Fruit fly (Drosophila melanogaster) whole organism, prepupa: ENCODE results near the gene alpha-Est3.

Source experiments
- Blimp-1 ChIP-seq: fragments of 200-800 bp; sonication (Bioruptor generic); optimal IDR thresholded peaks from 3 replicates; lab custom pipeline; 2017; ENCODE audit warnings: missing biosample characterization, missing genetic modification characterization, mild to moderate bottlenecking, moderate library complexity, missing genetic modification reagents
- CG10669 ChIP-seq: fragments of 200-800 bp; sonication (Bioruptor generic); optimal IDR thresholded peaks from 3 replicates; lab custom pipeline; 2018; ENCODE audit warnings: missing biosample characterization, mild to moderate bottlenecking, missing genetic modification characterization, moderate library complexity
- CG11294 ChIP-seq: fragments of 200-800 bp; sonication (Bioruptor generic); IDR thresholded peaks from 2 replicates; pipeline ENCODE4 v1.3.6; 2022; ENCODE audit warnings: missing biosample characterization, missing genetic modification characterization
- CG15336 ChIP-seq: fragments of 200-800 bp; sonication (Bioruptor generic); IDR thresholded peaks from 2 replicates; pipeline ENCODE4 v1.3.6; 2022; ENCODE audit warnings: missing biosample characterization, missing genetic modification characterization
- CG3032 ChIP-seq: fragments of 200-800 bp; optimal IDR thresholded peaks from 2 replicates; lab custom pipeline; 2019; ENCODE audit warnings: missing biosample characterization, mild to moderate bottlenecking, missing genetic modification characterization, moderate library complexity
- CG31627 ChIP-seq: fragments of 200-800 bp; sonication (Bioruptor generic); optimal IDR thresholded peaks from 3 replicates; lab custom pipeline; 2016; ENCODE audit warnings: missing biosample characterization, missing genetic modification characterization
- CG32006 ChIP-seq: fragments of 200-800 bp; sonication (Bioruptor generic); optimal IDR thresholded peaks from 3 replicates; lab custom pipeline; 2017; ENCODE audit warnings: missing biosample characterization, mild to moderate bottlenecking, missing genetic modification characterization
- CG34406 ChIP-seq: fragments of 200-800 bp; sonication (Bioruptor generic); optimal IDR thresholded peaks from 3 replicates; lab custom pipeline; 2016; ENCODE audit warnings: missing biosample characterization, missing genetic modification characterization
- CG3919 ChIP-seq: fragments of 200-800 bp; sonication (Bioruptor generic); optimal IDR thresholded peaks from 3 replicates; lab custom pipeline; 2016; ENCODE audit warnings: missing biosample characterization, missing genetic modification characterization
- CG4318 ChIP-seq: fragments of 200-800 bp; sonication (Bioruptor generic); optimal IDR thresholded peaks from 3 replicates; lab custom pipeline; 2017; ENCODE audit warnings: missing biosample characterization, mild to moderate bottlenecking, missing genetic modification characterization
- CG6276 ChIP-seq: fragments of 200-800 bp; sonication (Bioruptor generic); optimal IDR thresholded peaks from 2 replicates; lab custom pipeline; 2017; ENCODE audit warnings: missing biosample characterization, mild to moderate bottlenecking, missing genetic modification characterization
- CG6808 ChIP-seq: fragments of 200-800 bp; sonication (Bioruptor generic); optimal IDR thresholded peaks from 3 replicates; lab custom pipeline; 2017; ENCODE audit warnings: missing biosample characterization, missing genetic modification characterization, mild to moderate bottlenecking, moderate library complexity, missing genetic modification reagents
- CG6854 ChIP-seq: fragments of 200-800 bp; sonication (Bioruptor generic); optimal IDR thresholded peaks from 2 replicates; lab custom pipeline; 2017; ENCODE audit warnings: missing biosample characterization, mild to moderate bottlenecking, missing genetic modification characterization
- CG8319 ChIP-seq: fragments of 200-800 bp; sonication (Bioruptor generic); optimal IDR thresholded peaks from 3 replicates; lab custom pipeline; 2016; ENCODE audit warnings: missing biosample characterization, missing genetic modification characterization
- CG8632 ChIP-seq: fragments of 200-800 bp; sonication (Bioruptor generic); optimal IDR thresholded peaks from 3 replicates; lab custom pipeline; 2016; ENCODE audit warnings: missing biosample characterization, missing genetic modification characterization
- CG9139 ChIP-seq: fragments of 200-800 bp; sonication (Bioruptor generic); optimal IDR thresholded peaks from 3 replicates; lab custom pipeline; 2017; ENCODE audit warnings: missing biosample characterization, mild to moderate bottlenecking, missing genetic modification characterization
- Eip75B ChIP-seq: fragments of 200-800 bp; sonication (Bioruptor generic); optimal IDR thresholded peaks from 3 replicates; lab custom pipeline; 2016; ENCODE audit warnings: missing biosample characterization, missing genetic modification characterization
- Eip78C ChIP-seq: fragments of 200-800 bp; sonication (Bioruptor generic); peaks from one replicate; lab custom pipeline; 2016; ENCODE audit warnings: missing biosample characterization, missing genetic modification characterization
- Eip93F ChIP-seq: fragments of 200-800 bp; sonication (Bioruptor generic); optimal IDR thresholded peaks from 2 replicates; lab custom pipeline; 2016; ENCODE audit warnings: missing biosample characterization, mild to moderate bottlenecking, missing genetic modification characterization
- Ets21C ChIP-seq: fragments of 200-800 bp; sonication (Bioruptor generic); optimal IDR thresholded peaks from 3 replicates; lab custom pipeline; 2016; ENCODE audit warnings: missing biosample characterization, missing genetic modification characterization
- Hr38 ChIP-seq: sonication (Bioruptor generic); optimal IDR thresholded peaks from 2 replicates; lab custom pipeline; 2016; ENCODE audit warnings: missing biosample characterization, missing genetic modification characterization
- Hr4 ChIP-seq: fragments of 200-800 bp; sonication (Bioruptor generic); optimal IDR thresholded peaks from 3 replicates; lab custom pipeline; 2016; ENCODE audit warnings: missing biosample characterization, missing genetic modification characterization
- Lpt ChIP-seq: fragments of 200-800 bp; sonication (Bioruptor generic); optimal IDR thresholded peaks from 3 replicates; lab custom pipeline; 2016; ENCODE audit warnings: missing biosample characterization, missing genetic modification characterization
- Met ChIP-seq: fragments of 200-800 bp; sonication (Bioruptor generic); optimal IDR thresholded peaks from 3 replicates; lab custom pipeline; 2016; ENCODE audit warnings: missing biosample characterization, missing genetic modification characterization
- Smox ChIP-seq: fragments of 200-800 bp; sonication (Bioruptor generic); optimal IDR thresholded peaks from 3 replicates; lab custom pipeline; 2016; ENCODE audit warnings: missing biosample characterization, missing genetic modification characterization
- Sox102F ChIP-seq: fragments of 200-800 bp; sonication (Bioruptor generic); optimal IDR thresholded peaks from 2 replicates; lab custom pipeline; 2016; ENCODE audit warnings: missing biosample characterization, mild to moderate bottlenecking, missing genetic modification characterization
- Sox15 ChIP-seq: fragments of 200-800 bp; sonication (Bioruptor generic); optimal IDR thresholded peaks from 3 replicates; lab custom pipeline; 2016; ENCODE audit warnings: missing biosample characterization, missing genetic modification characterization
- achi ChIP-seq: fragments of 200-800 bp; sonication (Bioruptor generic); optimal IDR thresholded peaks from 3 replicates; lab custom pipeline; 2016; ENCODE audit warnings: missing biosample characterization, missing genetic modification characterization
- acj6 ChIP-seq: fragments of 200-800 bp; sonication (Bioruptor generic); optimal IDR thresholded peaks from 3 replicates; lab custom pipeline; 2016; ENCODE audit warnings: missing biosample characterization, missing genetic modification characterization
- fd85E ChIP-seq: fragments of 200-800 bp; sonication (Bioruptor generic); optimal IDR thresholded peaks from 3 replicates; lab custom pipeline; 2016; ENCODE audit warnings: missing biosample characterization, missing genetic modification characterization
- fkh ChIP-seq: fragments of 200-800 bp; sonication (Bioruptor generic); optimal IDR thresholded peaks from 3 replicates; lab custom pipeline; 2017; ENCODE audit warnings: missing biosample characterization, mild to moderate bottlenecking, missing genetic modification characterization, moderate library complexity
- net ChIP-seq: fragments of 200-800 bp; sonication (Bioruptor generic); optimal IDR thresholded peaks from 3 replicates; lab custom pipeline; 2016; ENCODE audit warnings: missing biosample characterization, missing genetic modification characterization
- pdm3 ChIP-seq: fragments of 200-800 bp; sonication (Bioruptor generic); optimal IDR thresholded peaks from 3 replicates; lab custom pipeline; 2016; ENCODE audit warnings: missing biosample characterization, missing genetic modification characterization
- salr ChIP-seq, 2 experiments: fragments of 200-800 bp; sonication (Bioruptor generic); optimal IDR thresholded peaks; 3 replicates each; lab custom pipeline; 2016 to 2018; ENCODE audit warnings: missing biosample characterization in 2 of 2, missing genetic modification characterization in 2 of 2, mild to moderate bottlenecking in 1 of 2
- spab ChIP-seq: fragments of 200-800 bp; sonication (Bioruptor generic); optimal IDR thresholded peaks from 2 replicates; lab custom pipeline; 2017; ENCODE audit warnings: missing biosample characterization, mild to moderate bottlenecking, missing genetic modification characterization, missing genetic modification reagents
- svp ChIP-seq: fragments of 200-800 bp; sonication (Bioruptor generic); peaks from one replicate; lab custom pipeline; 2016; ENCODE audit warnings: missing biosample characterization, missing genetic modification characterization
- topi ChIP-seq: fragments of 200-800 bp; sonication (Bioruptor generic); optimal IDR thresholded peaks from 3 replicates; lab custom pipeline; 2016; ENCODE audit warnings: missing biosample characterization, missing genetic modification characterization
- vri ChIP-seq: fragments of 200-800 bp; sonication (Bioruptor generic); optimal IDR thresholded peaks from 3 replicates; lab custom pipeline; 2016; ENCODE audit warnings: missing biosample characterization, mild to moderate bottlenecking, missing genetic modification characterization

The alpha-Est3 gene

dm6 chr3R:7493745-7494144 is 47.7 kb downstream of the alpha-Est3 start, which contains the start of gene alpha-Est10:
Gene alpha-Est10, minus strand, starts transcription at chr3R:7493845.
- TF ChIP-seq Sox102F (no peak), spab (no peak), CG4318 (GFP tag; lab: Kevin White, UChicago) (no peak), CG3032 (no peak), achi (no peak), CG6808 (GFP tag; lab: Kevin White, UChicago) (no peak), CG8319 (GFP tag; lab: Kevin White, UChicago) (no peak), CG6854 (GFP tag; lab: Kevin White, UChicago) (no peak), CG31627 (GFP tag; lab: Kevin White, UChicago) (no peak), acj6 (GFP tag; lab: Kevin White, UChicago) (no peak), Lpt (GFP tag; lab: Kevin White, UChicago) (no peak), Hr38 (GFP tag; lab: Kevin White, UChicago) (no peak), Ets21C (no peak), Blimp-1 (no peak), Sox15 (GFP tag; lab: Kevin White, UChicago) (no peak)

- TF ChIP-seq Sox15 (GFP tag; lab: Kevin White, UChicago) (no peak), Smox (GFP tag; lab: Kevin White, UChicago) (no peak), Eip78C (GFP tag; lab: Kevin White, UChicago) (no peak), Lpt (GFP tag; lab: Kevin White, UChicago) (no peak), CG8632 (GFP tag; lab: Kevin White, UChicago) (no peak), CG31627 (GFP tag; lab: Kevin White, UChicago) (no peak), topi (GFP tag; lab: Kevin White, UChicago) (no peak), CG6808 (GFP tag; lab: Kevin White, UChicago) (no peak)
Measured at dm6 chr3R:7493171-7493570, 48.3 kb downstream of the alpha-Est3 start, which contains the start of gene CG42656. Gene CG42656, minus strand, starts transcription at chr3R:7493271.

dm6 chr3R:7492099-7492498 is 49.3 kb downstream of the alpha-Est3 start:
- TF ChIP-seq CG6808 (GFP tag; lab: Kevin White, UChicago) (no peak), vri (GFP tag; lab: Kevin White, UChicago) (no peak), Hr38 (GFP tag; lab: Kevin White, UChicago) (no peak), CG9139 (no peak), Smox (GFP tag; lab: Kevin White, UChicago) (no peak), Eip75B (GFP tag; lab: Kevin White, UChicago) (no peak), svp (GFP tag; lab: Kevin White, UChicago) (peak; percentile 78), Hr4 (GFP tag; lab: Kevin White, UChicago) (peak; percentile 31), pdm3 (GFP tag; lab: Kevin White, UChicago) (no peak), salr (GFP tag; optimal IDR thresholded peaks at IDR 0.05; lab: Kevin White, UChicago) (peak in 1 of 2 experiments; percentile 23), CG31627 (GFP tag; lab: Kevin White, UChicago) (no peak), fkh (GFP tag; lab: Kevin White, UChicago) (peak; percentile 79), Eip93F (GFP tag; lab: Kevin White, UChicago) (no peak), CG34406 (GFP tag; lab: Kevin White, UChicago) (no peak), CG11294 (GFP tag; lab: Robert Waterston, UW) (no peak), CG15336 (GFP tag; lab: Robert Waterston, UW) (no peak), CG32006 (GFP tag; lab: Kevin White, UChicago) (peak; percentile 36), Met (GFP tag; lab: Kevin White, UChicago) (no peak), CG3919 (no peak), Eip78C (GFP tag; lab: Kevin White, UChicago) (peak; percentile 72)
- TF ChIP-seq, all 60 proteins: peak for 6

- TF ChIP-seq CG3919: no peak
- peak; percentile 48 for TF ChIP-seq CG6854 (GFP tag; lab: Kevin White, UChicago)
- TF ChIP-seq CG10669 (GFP tag; lab: Kevin White, UChicago): no peak
- TF ChIP-seq CG15336 (GFP tag; lab: Robert Waterston, UW): 0 out of 2 replicates have a peak, but pooled peaks have one; percentile 6
- no peak for TF ChIP-seq CG8319 (GFP tag; lab: Kevin White, UChicago)
- TF ChIP-seq Eip78C (GFP tag; lab: Kevin White, UChicago): no peak
- TF ChIP-seq CG6276 (GFP tag; lab: Kevin White, UChicago): no peak
- TF ChIP-seq fd85E (GFP tag; lab: Kevin White, UChicago): peak; percentile 16
- no peak for TF ChIP-seq net (GFP tag; lab: Kevin White, UChicago)
- TF ChIP-seq topi (GFP tag; lab: Kevin White, UChicago): no peak
- TF ChIP-seq fkh (GFP tag; lab: Kevin White, UChicago): peak; percentile 28
Measured at dm6 chr3R:7491453-7491853, 50.0 kb downstream of the alpha-Est3 start.
